Fruit fly (Drosophila melanogaster): ENCODE results near the gene CG31220.

CG31220 gene

DNA sequence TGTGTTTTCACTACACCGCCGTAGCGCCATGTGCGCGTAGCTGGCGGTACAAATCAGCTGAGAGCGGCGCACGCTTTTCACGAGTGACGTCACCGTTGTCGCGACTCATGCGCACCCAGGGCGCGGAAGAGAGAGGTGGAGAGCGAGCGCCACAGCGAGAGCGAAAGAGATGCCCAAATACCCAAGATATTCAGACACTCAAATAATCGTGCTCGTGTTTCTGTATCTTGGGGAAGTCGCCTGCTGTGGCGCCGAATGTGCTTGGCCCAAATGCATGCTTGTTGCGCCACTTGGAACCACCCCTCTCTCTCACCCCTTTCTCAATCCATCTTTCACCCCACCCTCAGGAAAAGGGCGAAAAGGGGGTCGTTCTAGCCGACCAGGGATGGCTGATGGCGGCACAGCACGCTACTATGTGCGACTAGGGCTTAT lies 15.6 kb upstream of the CG31220 start, which contains the start of gene CG6231 (continued):
- TF ChIP-seq Sry-δ (GFP tag; optimal IDR thresholded peaks at IDR 0.05), result no peak
- peak; percentile 31 for TF ChIP-seq sens (GFP tag)
- TF ChIP-seq z (GFP tag; IDR thresholded peaks at IDR 0.05), result no peak
- TF ChIP-seq Rfx (GFP tag; IDR thresholded peaks at IDR 0.05), result no peak
- TF ChIP-seq CTCF (GFP tag; optimal IDR thresholded peaks at IDR 0.05), result no peak
- TF ChIP-seq trem (tag; optimal IDR thresholded peaks at IDR 0.05), result no peak
- TF ChIP-seq Gug (GFP tag; IDR thresholded peaks at IDR 0.05), result no peak; the same call in 3 of the 4 replicates
- TF ChIP-seq Scr (GFP tag; IDR thresholded peaks at IDR 0.05; ENCODE audit: partially characterized antibody), result no peak
- TF ChIP-seq C15 (GFP tag; IDR thresholded peaks at IDR 0.05), result no peak
- TF ChIP-seq Elba2 (GFP tag; optimal IDR thresholded peaks at IDR 0.05), result no peak
- TF ChIP-seq Dip3 (GFP tag; optimal IDR thresholded peaks at IDR 0.05), result no peak
- no peak for TF ChIP-seq CG5180 (GFP tag; optimal IDR thresholded peaks at IDR 0.05)
- TF ChIP-seq MESR4 (GFP tag; optimal IDR thresholded peaks at IDR 0.05), result no peak
- no peak for TF ChIP-seq CG8388 (GFP tag; optimal IDR thresholded peaks at IDR 0.05)
- TF ChIP-seq lilli (GFP tag; optimal IDR thresholded peaks at IDR 0.05), result no peak
- TF ChIP-seq otp (GFP tag; IDR thresholded peaks at IDR 0.05), result no peak
- TF ChIP-seq bsh (GFP tag; optimal IDR thresholded peaks at IDR 0.05), result no peak
- TF ChIP-seq nerfin-1 (tag; optimal IDR thresholded peaks at IDR 0.05), result no peak
- no peak for TF ChIP-seq pho (GFP tag; optimal IDR thresholded peaks at IDR 0.05)
- no peak for TF ChIP-seq phol (tag; optimal IDR thresholded peaks at IDR 0.05)
- TF ChIP-seq Atf6 (GFP tag; IDR thresholded peaks at IDR 0.05), result no peak
- no peak for TF ChIP-seq Dek (tag; optimal IDR thresholded peaks at IDR 0.05)
- TF ChIP-seq HmgD (GFP tag; optimal IDR thresholded peaks at IDR 0.05), result no peak
- no peak for TF ChIP-seq Spps (tag; optimal IDR thresholded peaks at IDR 0.05)
- TF ChIP-seq CG10543 (GFP tag; optimal IDR thresholded peaks at IDR 0.05), result peak; percentile 33
- peak; percentile 25 for TF ChIP-seq CG18599 (GFP tag; optimal IDR thresholded peaks at IDR 0.05)
- TF ChIP-seq Doc2 (GFP tag; IDR thresholded peaks at IDR 0.05), result no peak
- TF ChIP-seq tna (GFP tag; IDR thresholded peaks at IDR 0.05; ENCODE audit: partially characterized antibody), result peak; percentile 19; the same call in 1 of the 2 replicates
- no peak for TF ChIP-seq CG18619 (GFP tag; optimal IDR thresholded peaks at IDR 0.05)
- TF ChIP-seq CG17612 (GFP tag; IDR thresholded peaks at IDR 0.05), result no peak
- TF ChIP-seq ems (GFP tag; optimal IDR thresholded peaks at IDR 0.05), result no peak
- TF ChIP-seq HLH4C (GFP tag; IDR thresholded peaks at IDR 0.05; ENCODE audit: partially characterized antibody), result no peak
- TF ChIP-seq unpg (GFP tag; optimal IDR thresholded peaks at IDR 0.05), result no peak
- TF ChIP-seq abd-A (tag; optimal IDR thresholded peaks at IDR 0.05), result peak; percentile 62
- no peak for TF ChIP-seq insv (GFP tag; optimal IDR thresholded peaks at IDR 0.05)
- no peak for TF ChIP-seq CG33213 (GFP tag; optimal IDR thresholded peaks at IDR 0.05)
- TF ChIP-seq MBD-R2 (GFP tag; IDR thresholded peaks at IDR 0.05), result no peak
- no peak for TF ChIP-seq Dad (GFP tag; optimal IDR thresholded peaks at IDR 0.05)
- no peak for TF ChIP-seq CG7357 (GFP tag; IDR thresholded peaks at IDR 0.05)
- TF ChIP-seq CG8478 (optimal IDR thresholded peaks at IDR 0.05), result no peak
- TF ChIP-seq Gsc (GFP tag; IDR thresholded peaks at IDR 0.05), result no peak
- TF ChIP-seq fu2 (GFP tag; optimal IDR thresholded peaks at IDR 0.05), result no peak
- TF ChIP-seq Sin3A (optimal IDR thresholded peaks at IDR 0.05), result no peak
- TF ChIP-seq fd96Cb (tag; optimal IDR thresholded peaks at IDR 0.05), result no peak
- no peak for TF ChIP-seq grn (GFP tag; optimal IDR thresholded peaks at IDR 0.05)
- no peak for TF ChIP-seq Sox102F (GFP tag; optimal IDR thresholded peaks at IDR 0.05)
- no peak for TF ChIP-seq knrl (GFP tag; IDR thresholded peaks at IDR 0.05; ENCODE audit: partially characterized antibody)
- no peak for TF ChIP-seq CG1792 (GFP tag; optimal IDR thresholded peaks at IDR 0.05)
- TF ChIP-seq CG12391 (tag; optimal IDR thresholded peaks at IDR 0.05), result no peak
- TF ChIP-seq CG14441 (GFP tag; IDR thresholded peaks at IDR 0.05), result no peak
- no peak for TF ChIP-seq wek (GFP tag; optimal IDR thresholded peaks at IDR 0.05)
- no peak for TF ChIP-seq CG1233 (GFP tag; optimal IDR thresholded peaks at IDR 0.05)
- TF ChIP-seq Usf (GFP tag; optimal IDR thresholded peaks at IDR 0.05), result no peak
